Fruit fly (Drosophila melanogaster): ENCODE results near the gene ph-p.

dm6 chrX:2175265-2175795, 37.2 kb upstream of the ph-p start, which contains the start of gene Cyp4d14:
- TF ChIP-seq CG8478 (optimal IDR thresholded peaks at IDR 0.05) (no peak), CTCF (optimal IDR thresholded peaks at IDR 0.05) (no peak)
